Fruit fly (Drosophila melanogaster) whole organism, embryonic: ENCODE measurements around the gene Usp30.

ENCODE experiments used
- Blimp-1 ChIP-seq: fragments of 200-800 bp; sonication (Bioruptor generic); optimal IDR thresholded peaks from 3 replicates; lab custom pipeline; 2018; ENCODE audit warnings: missing biosample characterization, missing genetic modification characterization, mild to moderate bottlenecking, moderate library complexity, missing genetic modification reagents
- CG12299 ChIP-seq: fragments of 200-800 bp; sonication (Bioruptor generic); optimal IDR thresholded peaks from 2 replicates; lab custom pipeline; 2018; ENCODE audit warnings: missing biosample characterization, mild to moderate bottlenecking, missing genetic modification characterization
- CG12659 ChIP-seq: fragments of 200-800 bp; sonication (Bioruptor generic); optimal IDR thresholded peaks from 3 replicates; lab custom pipeline; 2017; ENCODE audit warnings: mild to moderate bottlenecking, missing biosample characterization, missing genetic modification reagents, missing genetic modification characterization
- CG17802 ChIP-seq: fragments of 200-800 bp; sonication (Bioruptor generic); optimal IDR thresholded peaks from 2 replicates; lab custom pipeline; 2018; ENCODE audit warnings: missing biosample characterization, mild to moderate bottlenecking, missing genetic modification characterization, moderate library complexity
- CG3995 ChIP-seq: fragments of 200-800 bp; sonication (Bioruptor generic); optimal IDR thresholded peaks from 3 replicates; lab custom pipeline; 2016; ENCODE audit warnings: missing biosample characterization, missing genetic modification characterization
- D19A ChIP-seq: fragments of 200-800 bp; optimal IDR thresholded peaks from 3 replicates; lab custom pipeline; 2019; ENCODE audit warnings: missing biosample characterization, mild to moderate bottlenecking, missing genetic modification characterization, moderate library complexity
- kay ChIP-seq: fragments of 200-800 bp; sonication (Bioruptor generic); optimal IDR thresholded peaks from 2 replicates; lab custom pipeline; 2016; ENCODE audit warnings: missing biosample characterization, missing genetic modification characterization

DNA sequence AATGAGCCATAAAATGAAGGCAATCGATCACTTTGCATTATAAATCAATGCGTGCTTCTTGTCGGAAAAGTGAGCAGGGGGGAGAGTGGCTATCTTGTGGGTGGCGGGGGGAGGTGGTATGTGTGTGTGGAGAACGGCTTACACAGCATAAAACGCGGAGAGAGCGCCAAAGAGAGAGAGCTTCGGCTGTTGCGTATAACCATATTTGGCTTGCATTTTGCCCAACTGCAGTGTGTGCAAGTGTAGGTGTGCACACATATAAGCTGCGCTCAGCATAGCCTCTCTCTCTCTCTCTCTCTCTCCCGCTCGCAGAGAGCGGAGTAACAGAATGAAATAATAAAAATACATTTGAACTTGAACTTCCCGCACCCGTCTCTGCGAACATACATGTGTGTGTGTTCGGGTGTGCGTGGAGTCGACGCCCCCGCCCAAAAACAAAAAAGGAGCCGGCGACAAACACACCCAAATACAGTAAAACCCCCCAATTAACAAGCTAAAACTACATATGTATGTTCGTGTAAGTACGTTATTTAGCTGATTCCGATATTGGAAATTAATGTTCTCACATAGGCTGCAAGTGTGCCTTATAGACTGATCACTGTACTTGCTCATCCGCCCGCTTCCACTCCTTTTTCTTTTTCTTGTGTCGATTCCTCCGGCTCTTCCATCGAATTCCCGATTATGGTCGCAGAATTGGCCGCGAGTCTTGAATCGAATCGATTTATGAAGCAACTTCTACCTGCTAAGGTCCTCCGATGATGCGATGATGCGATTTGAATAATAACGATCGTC, 7.4 kb upstream of the Usp30 start:
- TF ChIP-seq kay (GFP tag; lab: Kevin White, UChicago) (no peak), Blimp-1 (no peak), CG3995 (no peak), CG12659 (peak; percentile 4), CG12299 (tag; lab: Kevin White, UChicago) (no peak), CG17802 (tag; lab: Kevin White, UChicago) (no peak), D19A (no peak)
